Worm (Caenorhabditis elegans): ENCODE data around the gene F11D5.5.

- TF ChIP-seq nhr-237 (tag; optimal IDR thresholded peaks at IDR 0.05) (no peak), nhr-76 (tag; optimal IDR thresholded peaks at IDR 0.05) (no peak), ces-1 (GFP tag; optimal IDR thresholded peaks at IDR 0.05) (no peak), M03D4.4 (tag; optimal IDR thresholded peaks at IDR 0.05) (no peak), unc-62 (GFP tag; optimal IDR thresholded peaks at IDR 0.05) (no peak), pha-4 (tag; optimal IDR thresholded peaks at IDR 0.05) (no peak), elt-3 (tag; optimal IDR thresholded peaks at IDR 0.05) (no peak), nhr-28 (tag; optimal IDR thresholded peaks at IDR 0.05) (no peak), ztf-11 (tag; optimal IDR thresholded peaks at IDR 0.05) (no peak), snpc-4 (tag; optimal IDR thresholded peaks at IDR 0.05) (no peak), elt-1 (tag; optimal IDR thresholded peaks at IDR 0.05; ENCODE audit: borderline replicate concordance, insufficient read depth) (no peak), ceh-39 (tag; optimal IDR thresholded peaks at IDR 0.05) (no peak)
Observed at ce11 chrX:3289183-3289582, 12.7 kb upstream of the F11D5.5 start, which contains the start of gene K09C4.4.

Data from whole organism, mixed stage, embryonic.